Worm (Caenorhabditis elegans) whole organism, young adult: Measurements from ENCODE around the gene C53C7.3.

Experiments
- B0261.1 ChIP-seq: sonication (generic microtip); optimal IDR thresholded peaks from 2 replicates; lab custom pipeline; 2016; ENCODE audit warnings: mild to moderate bottlenecking, missing genetic modification characterization, moderate library complexity, missing compliant biosample characterization
- B0336.3 ChIP-seq: fragments of 200-800 bp; sonication (Bioruptor generic); IDR thresholded peaks from 2 replicates; pipeline ENCODE4 v1.3.6; 2022; ENCODE audit warnings: missing genetic modification characterization, missing compliant biosample characterization
- F10E7.11 ChIP-seq: sonication (generic microtip); optimal IDR thresholded peaks from 2 replicates; lab custom pipeline; 2017; ENCODE audit warnings: mild to moderate bottlenecking, missing genetic modification characterization, moderate library complexity, missing compliant biosample characterization
- F37B4.10 ChIP-seq: fragments of 200-800 bp; sonication (Bioruptor generic); IDR thresholded peaks from 2 replicates; pipeline ENCODE4 v1.3.6; 2022; ENCODE audit warnings: missing genetic modification characterization, missing compliant biosample characterization
- F49E8.2 ChIP-seq: sonication (generic microtip); optimal IDR thresholded peaks from 3 replicates; lab custom pipeline; 2017; ENCODE audit warnings: missing genetic modification characterization, mild to moderate bottlenecking, missing compliant biosample characterization, antibody characterized with exemption, moderate library complexity; ENCODE audit not compliant: insufficient read depth
- F52B5.7 ChIP-seq: sonication (generic microtip); optimal IDR thresholded peaks from 2 replicates; lab custom pipeline; 2016; ENCODE audit warnings: mild to moderate bottlenecking, missing genetic modification characterization, missing compliant biosample characterization
- F55B11.4 ChIP-seq: sonication (generic microtip); optimal IDR thresholded peaks from 2 replicates; lab custom pipeline; 2016; ENCODE audit warnings: missing compliant biosample characterization, missing genetic modification characterization, borderline replicate concordance; ENCODE audit not compliant: insufficient read depth
- K11D2.4 ChIP-seq: fragments of 200-800 bp; sonication (Bioruptor generic); IDR thresholded peaks from 2 replicates; pipeline ENCODE4 v1.3.6; 2022; ENCODE audit warnings: missing genetic modification reagents, missing genetic modification characterization, missing compliant biosample characterization
- T07F8.4 ChIP-seq: sonication (generic microtip); optimal IDR thresholded peaks from 2 replicates; lab custom pipeline; 2016; ENCODE audit warnings: mild to moderate bottlenecking, missing genetic modification characterization, moderate library complexity, missing compliant biosample characterization
- Y53G8AR.9 ChIP-seq: fragments of 200-800 bp; sonication (Bioruptor generic); conservative IDR thresholded peaks from 2 replicates; pipeline ENCODE4 v1.3.6; 2022; ENCODE audit warnings: missing genetic modification reagents, missing genetic modification characterization, missing compliant biosample characterization
- Y67H2A.10 ChIP-seq: fragments of 200-800 bp; sonication (Bioruptor generic); conservative IDR thresholded peaks from 2 replicates; pipeline ENCODE4 v1.3.6; 2022; ENCODE audit warnings: missing genetic modification reagents, missing genetic modification characterization, missing compliant biosample characterization
- akir-1 ChIP-seq: fragments of 200-800 bp; sonication (Bioruptor generic); optimal IDR thresholded peaks from 2 replicates; lab custom pipeline; 2018; ENCODE audit warnings: mild to moderate bottlenecking, missing genetic modification characterization, moderate library complexity, missing compliant biosample characterization
- atf-7 ChIP-seq: sonication (generic microtip); optimal IDR thresholded peaks from 2 replicates; lab custom pipeline; 2017; ENCODE audit warnings: mild to moderate bottlenecking, missing genetic modification characterization, missing compliant biosample characterization
- bed-1 ChIP-seq: fragments of 200-800 bp; sonication (Bioruptor generic); IDR thresholded peaks from 2 replicates; pipeline ENCODE4 v1.3.6; 2022; ENCODE audit warnings: missing genetic modification reagents, missing genetic modification characterization, missing compliant biosample characterization
- bed-2 ChIP-seq: fragments of 200-800 bp; sonication (Bioruptor generic); IDR thresholded peaks from 2 replicates; pipeline ENCODE4 v1.3.6; 2022; ENCODE audit warnings: missing genetic modification reagents, missing genetic modification characterization, missing compliant biosample characterization
- cebp-1 ChIP-seq, 2 experiments: fragments of 200-800 bp in 1 of 2; sonication (Bioruptor generic) in 1 of 2; sonication (generic microtip) in 1 of 2; IDR thresholded peaks in 1 of 2; optimal IDR thresholded peaks in 1 of 2; 2 replicates each; pipeline versions ENCODE4 v1.3.6 to Lab custom; 2017 to 2022; ENCODE audit warnings: missing compliant biosample characterization in 2 of 2, missing genetic modification characterization in 2 of 2, mild to moderate bottlenecking in 1 of 2, missing genetic modification reagents in 1 of 2, moderate library complexity in 1 of 2
- cebp-2 ChIP-seq: fragments of 200-800 bp; sonication (Bioruptor generic); IDR thresholded peaks from 2 replicates; pipeline ENCODE4 v1.3.6; 2022; ENCODE audit warnings: missing genetic modification characterization, missing compliant biosample characterization
- ceh-100 ChIP-seq: fragments of 200-800 bp; sonication (Bioruptor generic); IDR thresholded peaks from 2 replicates; pipeline ENCODE4 v1.3.6; 2022; ENCODE audit warnings: missing genetic modification reagents, missing genetic modification characterization, missing compliant biosample characterization
- ceh-40 ChIP-seq: fragments of 200-800 bp; sonication (Bioruptor generic); IDR thresholded peaks from 2 replicates; pipeline ENCODE4 v1.3.6; 2022; ENCODE audit warnings: missing genetic modification characterization, missing compliant biosample characterization
- ceh-79 ChIP-seq: sonication (generic microtip); optimal IDR thresholded peaks from 2 replicates; lab custom pipeline; 2017; ENCODE audit warnings: mild to moderate bottlenecking, missing genetic modification characterization, missing compliant biosample characterization
- chd-7 ChIP-seq: sonication (generic microtip); optimal IDR thresholded peaks from 2 replicates; lab custom pipeline; 2016; ENCODE audit warnings: mild to moderate bottlenecking, missing genetic modification characterization, moderate library complexity, missing compliant biosample characterization
- dox-1 ChIP-seq: fragments of 200-800 bp; sonication (Bioruptor generic); IDR thresholded peaks from 2 replicates; pipeline ENCODE4 v1.3.6; 2022; ENCODE audit warnings: missing genetic modification reagents, missing genetic modification characterization, missing compliant biosample characterization
- ets-4 ChIP-seq: fragments of 200-800 bp; sonication (Bioruptor generic); optimal IDR thresholded peaks from 2 replicates; lab custom pipeline; 2018; ENCODE audit warnings: mild to moderate bottlenecking, missing genetic modification characterization, missing compliant biosample characterization
- fkh-3 ChIP-seq: sonication (generic microtip); optimal IDR thresholded peaks from 2 replicates; lab custom pipeline; 2016; ENCODE audit warnings: mild to moderate bottlenecking, missing genetic modification characterization, missing compliant biosample characterization
- him-1 ChIP-seq: sonication (generic microtip); optimal IDR thresholded peaks from 2 replicates; lab custom pipeline; 2016; ENCODE audit warnings: missing genotype, missing genetic modification reagents, missing genetic modification characterization, missing compliant biosample characterization
- hlh-12 ChIP-seq: sonication (generic microtip); optimal IDR thresholded peaks from 2 replicates; lab custom pipeline; 2016; ENCODE audit warnings: missing genetic modification characterization, missing compliant biosample characterization
- hsf-1 ChIP-seq: fragments of 200-800 bp; sonication (Bioruptor generic); IDR thresholded peaks from 2 replicates; pipeline ENCODE4 v1.3.6; 2022; ENCODE audit warnings: missing genetic modification reagents, missing genetic modification characterization, missing compliant biosample characterization
- let-607 ChIP-seq, 2 experiments: fragments of 200-800 bp in 1 of 2; sonication (Bioruptor generic) in 1 of 2; sonication (generic microtip) in 1 of 2; optimal IDR thresholded peaks; 2 replicates each; lab custom pipeline; 2016 to 2018; ENCODE audit warnings: mild to moderate bottlenecking in 2 of 2, missing compliant biosample characterization in 2 of 2, missing genetic modification characterization in 2 of 2, moderate library complexity in 2 of 2, missing genotype in 1 of 2
- lin-40 ChIP-seq: sonication (generic microtip); optimal IDR thresholded peaks from 2 replicates; lab custom pipeline; 2016; ENCODE audit warnings: missing genetic modification characterization, mild to moderate bottlenecking, missing compliant biosample characterization, missing genotype, missing genetic modification reagents
- lir-1 ChIP-seq: fragments of 200-800 bp; sonication (Bioruptor generic); conservative IDR thresholded peaks from 2 replicates; pipeline ENCODE4 v1.3.6; 2022; ENCODE audit warnings: missing genetic modification reagents, missing genetic modification characterization, missing compliant biosample characterization
- lsy-27 ChIP-seq: sonication (generic microtip); optimal IDR thresholded peaks from 2 replicates; lab custom pipeline; 2017; ENCODE audit warnings: missing genetic modification characterization, mild to moderate bottlenecking, missing compliant biosample characterization, antibody characterized with exemption, missing genotype, borderline replicate concordance; ENCODE audit not compliant: insufficient read depth
- madf-10 ChIP-seq: sonication (generic microtip); optimal IDR thresholded peaks from 2 replicates; lab custom pipeline; 2016; ENCODE audit warnings: mild to moderate bottlenecking, missing genetic modification characterization, missing compliant biosample characterization
- nfyb-1 ChIP-seq: fragments of 200-800 bp; sonication (Bioruptor generic); IDR thresholded peaks from 2 replicates; pipeline ENCODE4 v1.3.6; 2022; ENCODE audit warnings: missing genetic modification reagents, missing genetic modification characterization, missing compliant biosample characterization
- nhr-27 ChIP-seq: fragments of 200-800 bp; sonication (Bioruptor generic); optimal IDR thresholded peaks from 2 replicates; lab custom pipeline; 2018; ENCODE audit warnings: mild to moderate bottlenecking, missing genetic modification characterization, moderate library complexity, missing compliant biosample characterization
- pbrm-1 ChIP-seq: fragments of 200-800 bp; sonication (Bioruptor generic); IDR thresholded peaks from 2 replicates; pipeline ENCODE4 v1.3.6; 2022; ENCODE audit warnings: missing genetic modification reagents, missing genetic modification characterization, missing compliant biosample characterization
- pha-4 ChIP-seq: fragments of 150-350 bp; sonication (generic microtip); optimal IDR thresholded peaks from 2 replicates; lab custom pipeline; 2014; ENCODE audit warnings: missing biosample characterization, missing genetic modification reagents, missing genetic modification characterization
- snpc-1.1 ChIP-seq: sonication (generic microtip); optimal IDR thresholded peaks from 2 replicates; lab custom pipeline; 2017; ENCODE audit warnings: missing genetic modification characterization, mild to moderate bottlenecking, missing compliant biosample characterization, antibody characterized with exemption, moderate library complexity, missing genotype, missing genetic modification reagents; ENCODE audit not compliant: insufficient read depth
- snpc-3.4 ChIP-seq: sonication (generic microtip); optimal IDR thresholded peaks from 2 replicates; lab custom pipeline; 2017; ENCODE audit warnings: missing genetic modification characterization, mild to moderate bottlenecking, missing compliant biosample characterization, antibody characterized with exemption, moderate library complexity, missing genotype, missing genetic modification reagents
- somi-1 ChIP-seq: fragments of 200-800 bp; sonication (Bioruptor generic); optimal IDR thresholded peaks from 2 replicates; lab custom pipeline; 2018; ENCODE audit warnings: mild to moderate bottlenecking, missing genetic modification characterization, missing compliant biosample characterization
- sptf-2 ChIP-seq: fragments of 200-800 bp; sonication (Bioruptor generic); optimal IDR thresholded peaks from 2 replicates; lab custom pipeline; 2018; ENCODE audit warnings: mild to moderate bottlenecking, missing genetic modification characterization, missing compliant biosample characterization
- tlf-1 ChIP-seq: fragments of 200-800 bp; sonication (Bioruptor generic); optimal IDR thresholded peaks from 2 replicates; lab custom pipeline; 2018; ENCODE audit warnings: mild to moderate bottlenecking, missing genetic modification characterization, missing compliant biosample characterization
- zfh-2 ChIP-seq: fragments of 200-800 bp; sonication (Bioruptor generic); conservative IDR thresholded peaks from 2 replicates; pipeline ENCODE4 v1.3.6; 2022; ENCODE audit warnings: missing genetic modification reagents, missing genetic modification characterization, missing compliant biosample characterization
- zim-3 ChIP-seq: sonication (generic microtip); optimal IDR thresholded peaks from 2 replicates; lab custom pipeline; 2017; ENCODE audit warnings: mild to moderate bottlenecking, missing genetic modification characterization, moderate library complexity, missing compliant biosample characterization
- ztf-26 ChIP-seq: sonication (generic microtip); optimal IDR thresholded peaks from 2 replicates; lab custom pipeline; 2017; ENCODE audit warnings: missing genetic modification characterization, missing compliant biosample characterization
- ztf-28 ChIP-seq: fragments of 200-800 bp; sonication (Bioruptor generic); IDR thresholded peaks from 2 replicates; pipeline ENCODE4 v1.3.6; 2022; ENCODE audit warnings: missing genetic modification reagents, missing genetic modification characterization, missing compliant biosample characterization

Gene C53C7.3

DNA sequence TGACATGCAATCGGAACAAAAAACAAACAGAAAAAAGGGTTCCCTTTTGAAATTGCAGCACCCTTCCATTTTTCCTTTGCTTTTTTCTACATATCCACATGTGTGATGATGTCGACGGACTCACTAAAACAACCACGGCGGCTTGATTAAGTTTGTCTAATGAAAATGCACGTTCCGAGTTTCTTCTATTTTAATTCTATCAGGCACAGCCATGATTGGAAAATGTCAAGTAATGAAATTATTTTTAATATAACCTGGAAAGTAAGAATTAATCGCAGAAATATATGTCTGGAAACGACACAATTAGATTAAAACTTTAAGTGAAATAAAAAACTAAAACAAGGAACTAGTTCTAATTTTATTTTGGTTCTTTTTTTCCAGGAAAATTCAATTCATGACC, 14.5 kb upstream of the C53C7.3 start:
- TF ChIP-seq nhr-27 (tag; lab: Kevin White, UChicago), result no peak
- TF ChIP-seq nfyb-1 (GFP tag; lab: Robert Waterston, UW), result no peak
- no peak for TF ChIP-seq hlh-12 (tag; lab: Kevin White, UChicago)
- TF ChIP-seq hsf-1 (GFP tag; lab: Robert Waterston, UW), result no peak
- no peak for TF ChIP-seq lir-1 (GFP tag; lab: Robert Waterston, UW)
- TF ChIP-seq somi-1 (GFP tag; lab: Kevin White, UChicago), result no peak
- no peak for TF ChIP-seq ztf-26 (tag; lab: Kevin White, UChicago)
- TF ChIP-seq pha-4, result no peak
- no peak for TF ChIP-seq F10E7.11
- no peak for TF ChIP-seq F52B5.7
- TF ChIP-seq fkh-3, result no peak
- TF ChIP-seq F55B11.4, result no peak
- TF ChIP-seq ceh-100 (GFP tag; lab: Robert Waterston, UW), result no peak

DNA sequence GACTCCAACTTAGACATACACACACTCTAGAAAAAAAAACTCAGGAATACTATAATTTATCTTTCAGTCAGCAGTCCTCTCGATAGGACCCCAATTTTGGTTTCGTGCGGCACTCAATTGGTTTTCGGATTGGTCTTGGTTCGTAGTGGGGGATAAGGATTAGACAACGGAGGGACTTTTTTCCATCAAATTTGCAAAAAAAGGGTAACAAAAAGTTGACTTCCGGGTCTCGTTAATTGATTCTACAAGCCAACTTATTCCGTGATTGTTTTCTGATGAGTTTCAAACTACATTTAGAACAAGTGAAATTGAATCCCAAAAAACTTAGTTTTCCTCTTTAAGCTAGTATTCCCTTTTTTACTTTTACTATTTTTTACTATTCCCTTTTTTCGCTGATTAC, 14.0 kb upstream of the C53C7.3 start:
- TF ChIP-seq him-1 (tag; lab: Kevin White, UChicago) (no peak), tlf-1 (GFP tag; lab: Kevin White, UChicago) (no peak), ceh-79 (no peak), K11D2.4 (no peak), cebp-1 (GFP tag; IDR thresholded peaks at IDR 0.05; lab: Robert Waterston, UW) (no peak), cebp-1 (tag; optimal IDR thresholded peaks at IDR 0.05; lab: Kevin White, UChicago) (no peak), pbrm-1 (no peak), ztf-26 (tag; lab: Kevin White, UChicago) (no peak), zfh-2 (GFP tag; lab: Robert Waterston, UW) (no peak), let-607 (tag; optimal IDR thresholded peaks at IDR 0.05; lab: Kevin White, UChicago) (no peak), cebp-2 (GFP tag; lab: Robert Waterston, UW) (no peak), F37B4.10 (GFP tag; lab: Robert Waterston, UW) (no peak)
- TF ChIP-seq, all 124 proteins: peak for 0

ce11 chrX:13038791-13039190, 9.6 kb upstream of the C53C7.3 start:
- peak; percentile 12 for TF ChIP-seq atf-7 (tag; lab: Kevin White, UChicago)
- peak; percentile 90 for TF ChIP-seq him-1 (tag; lab: Kevin White, UChicago)
- peak; percentile 43 for TF ChIP-seq snpc-1.1 (tag; lab: Kevin White, UChicago)
- 0 out of 2 replicates have a peak, but pooled peaks have one; percentile 20 for TF ChIP-seq Y67H2A.10 (GFP tag; lab: Robert Waterston, UW)
- TF ChIP-seq B0261.1 (tag; lab: Kevin White, UChicago), result peak; percentile 83
- peak; percentile 71; the same call in 1 of the 2 replicates for TF ChIP-seq ceh-40 (GFP tag; lab: Robert Waterston, UW)
- no peak for TF ChIP-seq akir-1 (GFP tag; lab: Kevin White, UChicago)
- peak; percentile 56 for TF ChIP-seq madf-10 (tag; lab: Kevin White, UChicago)
- TF ChIP-seq ztf-28 (GFP tag; lab: Robert Waterston, UW), result 0 out of 2 replicates have a peak, but pooled peaks have one; percentile 29
- TF ChIP-seq ets-4 (GFP tag; lab: Kevin White, UChicago), result peak; percentile 45
- TF ChIP-seq chd-7 (tag; lab: Kevin White, UChicago), result peak; percentile 36
- peak; percentile 55 for TF ChIP-seq snpc-3.4 (tag; lab: Kevin White, UChicago)
- TF ChIP-seq zim-3 (tag; lab: Kevin White, UChicago), result no peak
- no peak for TF ChIP-seq hlh-12 (tag; lab: Kevin White, UChicago)
- peak; percentile 59 for TF ChIP-seq T07F8.4 (tag; lab: Kevin White, UChicago)
- TF ChIP-seq F49E8.2 (tag; lab: Kevin White, UChicago), result no peak
- TF ChIP-seq Y53G8AR.9 (GFP tag; lab: Robert Waterston, UW), result no peak
- peak; percentile 53 for TF ChIP-seq sptf-2 (GFP tag; lab: Kevin White, UChicago)
- no peak; the same call in 1 of the 2 replicates for TF ChIP-seq B0336.3
- TF ChIP-seq lin-40, result peak; percentile 56
- no peak for TF ChIP-seq bed-1 (GFP tag; lab: Robert Waterston, UW)
- TF ChIP-seq dox-1 (GFP tag; lab: Robert Waterston, UW), result peak; percentile 87; the same call in 1 of the 2 replicates
- TF ChIP-seq bed-2 (GFP tag; lab: Robert Waterston, UW), result no peak
- peak; percentile 69 for TF ChIP-seq lsy-27 (tag; lab: Kevin White, UChicago)
- TF ChIP-seq K11D2.4, result 0 out of 2 replicates have a peak, but pooled peaks have one; percentile 17
- peak; percentile 20 to 55 for TF ChIP-seq let-607 (tag; optimal IDR thresholded peaks at IDR 0.05; lab: Kevin White, UChicago)
